Worm (Caenorhabditis elegans) whole organism, early embryonic: ENCODE measurements around the gene nrps-1.

ENCODE experiments used
- B0310.2 ChIP-seq: sonication (generic microtip); optimal IDR thresholded peaks from 2 replicates; lab custom pipeline; 2016; ENCODE audit warnings: mild to moderate bottlenecking, missing genetic modification characterization, missing compliant biosample characterization
- ama-1 ChIP-seq: fragments of 150-350 bp; optimal IDR thresholded peaks from 2 replicates; lab custom pipeline; 2014
- ceh-13 ChIP-seq: fragments of 200-800 bp; sonication (Bioruptor generic); optimal IDR thresholded peaks from 2 replicates; lab custom pipeline; 2018; ENCODE audit warnings: mild to moderate bottlenecking, missing genetic modification characterization, missing compliant biosample characterization
- ets-7 ChIP-seq: sonication (generic microtip); optimal IDR thresholded peaks from 2 replicates; lab custom pipeline; 2016; ENCODE audit warnings: missing genotype, missing genetic modification characterization, missing compliant biosample characterization
- pes-1 ChIP-seq: fragments of 200-800 bp; sonication (Bioruptor generic); IDR thresholded peaks from 2 replicates; pipeline ENCODE4 v1.3.6; 2022; ENCODE audit warnings: missing genetic modification reagents, missing genetic modification characterization, missing compliant biosample characterization

ce11 chrIII:11487245-11487644 lies 47.2 kb upstream of the nrps-1 start, which contains the start of gene popl-5:
- TF ChIP-seq ama-1 (lab: Kevin White, UChicago) (no peak), pes-1 (GFP tag; lab: Robert Waterston, UW) (no peak), ceh-13 (GFP tag; lab: Kevin White, UChicago) (no peak), ets-7 (tag; lab: Kevin White, UChicago) (no peak), B0310.2 (tag; lab: Kevin White, UChicago) (no peak)
